Fruit fly (Drosophila melanogaster): ENCODE results near the gene CG3097.

DNA sequence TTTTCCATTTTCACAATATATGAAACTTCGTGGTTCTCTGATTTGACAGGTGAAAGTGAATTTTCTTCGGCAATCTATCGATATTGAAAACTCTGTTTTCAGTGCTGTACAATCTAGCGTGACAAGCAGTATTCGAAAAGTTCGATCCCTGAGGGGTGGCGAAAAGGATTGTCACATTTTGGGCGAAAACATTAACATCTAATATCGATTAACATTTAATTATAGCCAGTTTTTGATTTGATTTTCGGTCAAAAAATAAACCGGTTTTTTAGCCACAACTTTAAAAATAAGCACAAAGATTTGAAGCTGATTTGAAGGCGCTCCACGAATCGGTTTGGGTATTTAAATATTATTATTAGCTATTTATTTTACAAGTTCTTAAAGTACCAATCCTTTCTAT lies 42.3 kb upstream of the CG3097 start, which contains the start of gene CG44329:
- TF ChIP-seq CG8159 (tag; optimal IDR thresholded peaks at IDR 0.05) (no peak), Snoo (tag; optimal IDR thresholded peaks at IDR 0.05) (no peak), CG13204 (GFP tag; optimal IDR thresholded peaks at IDR 0.05) (no peak)
